Worm (Caenorhabditis elegans): ENCODE data around the gene Y54F10AM.15.

Gene Y54F10AM.15

ce11 chrIII:2563033-2563656 is 34.7 kb upstream of the Y54F10AM.15 start:
- no peak for TF ChIP-seq madf-5 (GFP tag; IDR thresholded peaks at IDR 0.05)
- TF ChIP-seq set-16 (GFP tag; IDR thresholded peaks at IDR 0.05): peak; percentile 92
- TF ChIP-seq aha-1 (tag): peak; percentile 54

ce11 chrIII:2561410-2561809 is 32.9 kb upstream of the Y54F10AM.15 start, which contains the start of gene nhr-239:
Gene nhr-239, plus strand, starts transcription at chrIII:2561710.
- TF ChIP-seq ctbp-1 (GFP tag; IDR thresholded peaks at IDR 0.05): no peak
- no peak for TF ChIP-seq ceh-82 (tag; optimal IDR thresholded peaks at IDR 0.05)
- no peak for TF ChIP-seq madf-9 (GFP tag; conservative IDR thresholded peaks at IDR 0.05)
- no peak for TF ChIP-seq dve-1 (tag; optimal IDR thresholded peaks at IDR 0.05; ENCODE audit: insufficient read depth)
- TF ChIP-seq F49E8.2 (tag; optimal IDR thresholded peaks at IDR 0.05; ENCODE audit: borderline replicate concordance): no peak
- TF ChIP-seq php-3 (GFP tag; IDR thresholded peaks at IDR 0.05): no peak
- no peak for TF ChIP-seq nhr-25 (tag; optimal IDR thresholded peaks at IDR 0.05; ENCODE audit: borderline replicate concordance, insufficient read depth)
- TF ChIP-seq F44E2.7 (GFP tag; IDR thresholded peaks at IDR 0.05): no peak
- TF ChIP-seq dpl-1 (GFP tag; optimal IDR thresholded peaks at IDR 0.05): no peak
- TF ChIP-seq nhr-6 (tag; optimal IDR thresholded peaks at IDR 0.05): no peak
- no peak for TF ChIP-seq nhr-41 (GFP tag; IDR thresholded peaks at IDR 0.05)
- TF ChIP-seq arid-1 (GFP tag; conservative IDR thresholded peaks at IDR 0.05): no peak
- TF ChIP-seq nhr-28 (tag; optimal IDR thresholded peaks at IDR 0.05): no peak
- TF ChIP-seq saeg-2 (GFP tag; IDR thresholded peaks at IDR 0.05): no peak

ce11 chrIII:2560763-2561162 is 32.3 kb upstream of the Y54F10AM.15 start:
- TF ChIP-seq dmd-6 (GFP tag; IDR thresholded peaks at IDR 0.05) (no peak), snpc-4 (tag; optimal IDR thresholded peaks at IDR 0.05) (no peak), mep-1 (tag; optimal IDR thresholded peaks at IDR 0.05) (no peak), pqm-1 (tag; optimal IDR thresholded peaks at IDR 0.05) (no peak), mes-2 (tag; optimal IDR thresholded peaks at IDR 0.05; ENCODE audit: poor library complexity, severe bottlenecking) (no peak), hlh-11 (tag; optimal IDR thresholded peaks at IDR 0.05) (no peak), saeg-2 (GFP tag; IDR thresholded peaks at IDR 0.05) (no peak), zip-2 (tag; optimal IDR thresholded peaks at IDR 0.05) (no peak), D1046.2 (GFP tag; IDR thresholded peaks at IDR 0.05) (no peak), R02D3.7 (tag; optimal IDR thresholded peaks at IDR 0.05) (no peak), php-3 (GFP tag; IDR thresholded peaks at IDR 0.05) (no peak), lsy-2 (tag; optimal IDR thresholded peaks at IDR 0.05) (no peak), zfp-3 (GFP tag; conservative IDR thresholded peaks at IDR 0.05) (no peak), nhr-41 (GFP tag; IDR thresholded peaks at IDR 0.05) (no peak), lin-1 (GFP tag; IDR thresholded peaks at IDR 0.05) (no peak), madf-9 (GFP tag; conservative IDR thresholded peaks at IDR 0.05) (no peak)

- TF ChIP-seq dmd-8 (GFP tag; IDR thresholded peaks at IDR 0.05) (no peak), lin-29 (GFP tag; IDR thresholded peaks at IDR 0.05) (no peak), R02D3.7 (tag; optimal IDR thresholded peaks at IDR 0.05) (no peak), nhr-102 (tag; optimal IDR thresholded peaks at IDR 0.05) (no peak), T26A8.4 (GFP tag; IDR thresholded peaks at IDR 0.05) (no peak), aha-1 (tag) (no peak), ctbp-1 (GFP tag; IDR thresholded peaks at IDR 0.05) (no peak), nhr-41 (GFP tag; IDR thresholded peaks at IDR 0.05) (no peak), ztf-11 (tag; optimal IDR thresholded peaks at IDR 0.05) (no peak), lin-38 (GFP tag; IDR thresholded peaks at IDR 0.05) (no peak), spr-1 (tag; optimal IDR thresholded peaks at IDR 0.05) (no peak), hif-1 (tag; optimal IDR thresholded peaks at IDR 0.05) (no peak)
Measured at ce11 chrIII:2553579-2553978, 25.1 kb upstream of the Y54F10AM.15 start.

All from whole organism, L4 larva.